Fruit fly (Drosophila melanogaster) whole organism, embryonic: Measurements from ENCODE around the gene svp.

Experiments
- Antp ChIP-seq: fragments of 200-800 bp; sonication (Bioruptor generic); optimal IDR thresholded peaks from 3 replicates; lab custom pipeline; 2016; ENCODE audit warnings: missing biosample characterization, missing genetic modification characterization
- BtbVII ChIP-seq: fragments of 200-800 bp; sonication (Bioruptor generic); optimal IDR thresholded peaks from 3 replicates; lab custom pipeline; 2017; ENCODE audit warnings: missing biosample characterization, mild to moderate bottlenecking, missing genetic modification characterization
- CG10979 ChIP-seq: fragments of 200-800 bp; sonication (Bioruptor generic); optimal IDR thresholded peaks from 2 replicates; lab custom pipeline; 2018; ENCODE audit warnings: missing biosample characterization, mild to moderate bottlenecking, missing genetic modification characterization, moderate library complexity
- CG12659 ChIP-seq: fragments of 200-800 bp; sonication (Bioruptor generic); optimal IDR thresholded peaks from 3 replicates; lab custom pipeline; 2017; ENCODE audit warnings: mild to moderate bottlenecking, missing biosample characterization, missing genetic modification reagents, missing genetic modification characterization
- CG13775 ChIP-seq: fragments of 200-800 bp; sonication (Bioruptor generic); optimal IDR thresholded peaks from 3 replicates; lab custom pipeline; 2017; ENCODE audit warnings: missing biosample characterization, mild to moderate bottlenecking, missing genetic modification characterization
- CG14014 ChIP-seq: fragments of 200-800 bp; sonication (Bioruptor generic); IDR thresholded peaks from 2 replicates; pipeline ENCODE4 v1.3.6; 2022; ENCODE audit warnings: missing biosample characterization, missing genetic modification characterization
- CG14710 ChIP-seq: fragments of 200-800 bp; sonication (Bioruptor generic); optimal IDR thresholded peaks from 3 replicates; lab custom pipeline; 2019; ENCODE audit warnings: missing biosample characterization, mild to moderate bottlenecking, missing genetic modification characterization, moderate library complexity
- CG15011 ChIP-seq: fragments of 200-800 bp; sonication (Bioruptor generic); optimal IDR thresholded peaks from 3 replicates; lab custom pipeline; 2018; ENCODE audit warnings: missing biosample characterization, mild to moderate bottlenecking, missing genetic modification characterization
- CG15073 ChIP-seq: fragments of 200-800 bp; sonication (Bioruptor generic); optimal IDR thresholded peaks from 2 replicates; lab custom pipeline; 2016; ENCODE audit warnings: missing biosample characterization, missing genetic modification characterization
- CG15696 ChIP-seq: fragments of 200-800 bp; sonication (Bioruptor generic); optimal IDR thresholded peaks from 2 replicates; lab custom pipeline; 2019; ENCODE audit warnings: missing biosample characterization, mild to moderate bottlenecking, missing genetic modification characterization, moderate library complexity
- CG1647 ChIP-seq: fragments of 200-800 bp; sonication (Bioruptor generic); optimal IDR thresholded peaks from 3 replicates; lab custom pipeline; 2016; ENCODE audit warnings: missing biosample characterization, missing genetic modification characterization
- CG16813 ChIP-seq: fragments of 200-800 bp; sonication (Bioruptor generic); IDR thresholded peaks from 3 replicates; pipeline ENCODE4 v1.3.6; 2022; ENCODE audit warnings: missing biosample characterization, missing genetic modification characterization; ENCODE audit not compliant: partially characterized antibody
- CG17361 ChIP-seq: fragments of 200-800 bp; sonication (Bioruptor generic); IDR thresholded peaks from 3 replicates; pipeline ENCODE4 v1.3.6; 2022; ENCODE audit warnings: missing biosample characterization, missing genetic modification characterization
- CG17612 ChIP-seq: fragments of 200-800 bp; sonication (Bioruptor generic); IDR thresholded peaks from 2 replicates; pipeline ENCODE4 v1.3.6; 2022; ENCODE audit warnings: missing biosample characterization, missing genetic modification characterization
- CG17912 ChIP-seq: fragments of 200-800 bp; sonication (Bioruptor generic); optimal IDR thresholded peaks from 2 replicates; lab custom pipeline; 2018; ENCODE audit warnings: missing biosample characterization, mild to moderate bottlenecking, missing genetic modification characterization
- CG2678 ChIP-seq: fragments of 200-800 bp; sonication (Bioruptor generic); optimal IDR thresholded peaks from 3 replicates; lab custom pipeline; 2019; ENCODE audit warnings: missing biosample characterization, mild to moderate bottlenecking, missing genetic modification characterization, moderate library complexity
- CG30020 ChIP-seq: fragments of 200-800 bp; optimal IDR thresholded peaks from 2 replicates; lab custom pipeline; 2019; ENCODE audit warnings: missing biosample characterization, mild to moderate bottlenecking, missing genetic modification characterization, moderate library complexity
- CG31224 ChIP-seq: fragments of 200-800 bp; sonication (Bioruptor generic); IDR thresholded peaks from 2 replicates; pipeline ENCODE4 v1.3.6; 2022; ENCODE audit warnings: missing biosample characterization, missing genetic modification characterization
- CG31365 ChIP-seq: fragments of 200-800 bp; sonication (Bioruptor generic); optimal IDR thresholded peaks from 2 replicates; lab custom pipeline; 2018; ENCODE audit warnings: missing biosample characterization, mild to moderate bottlenecking, missing genetic modification characterization
- CG3847 ChIP-seq: fragments of 200-800 bp; sonication (Bioruptor generic); IDR thresholded peaks from 2 replicates; pipeline ENCODE4 v1.3.6; 2022; ENCODE audit warnings: missing biosample characterization, missing genetic modification characterization
- CG5953 ChIP-seq: fragments of 200-800 bp; sonication (Bioruptor generic); IDR thresholded peaks from 2 replicates; pipeline ENCODE4 v1.3.6; 2022; ENCODE audit warnings: missing biosample characterization, missing genetic modification characterization
- CG6791 ChIP-seq: fragments of 200-800 bp; sonication (Bioruptor generic); IDR thresholded peaks from 3 replicates; pipeline ENCODE4 v1.3.6; 2022; ENCODE audit warnings: missing biosample characterization, missing genetic modification characterization; ENCODE audit not compliant: partially characterized antibody
- Meics ChIP-seq: fragments of 200-800 bp; sonication (Bioruptor generic); optimal IDR thresholded peaks from 2 replicates; lab custom pipeline; 2017; ENCODE audit warnings: missing biosample characterization, mild to moderate bottlenecking, missing genetic modification characterization
- Mrtf ChIP-seq: fragments of 200-800 bp; sonication (Bioruptor generic); IDR thresholded peaks from 3 replicates; pipeline ENCODE4 v1.3.6; 2022; ENCODE audit warnings: missing biosample characterization, missing genetic modification characterization
- Myb ChIP-seq: fragments of 200-800 bp; sonication (Bioruptor generic); optimal IDR thresholded peaks from 2 replicates; lab custom pipeline; 2016; ENCODE audit warnings: missing biosample characterization, missing genetic modification characterization
- bbx ChIP-seq: fragments of 200-800 bp; sonication (Bioruptor generic); IDR thresholded peaks from 2 replicates; pipeline ENCODE4 v1.3.6; 2022; ENCODE audit warnings: missing biosample characterization, missing genetic modification characterization; ENCODE audit not compliant: partially characterized antibody
- bcd ChIP-seq: fragments of 200-800 bp; sonication (Bioruptor generic); optimal IDR thresholded peaks from 2 replicates; lab custom pipeline; 2017; ENCODE audit warnings: missing biosample characterization, mild to moderate bottlenecking, missing genetic modification characterization
- bowl ChIP-seq: fragments of 200-800 bp; sonication (Bioruptor generic); IDR thresholded peaks from 2 replicates; pipeline ENCODE4 v1.3.6; 2022; ENCODE audit warnings: missing biosample characterization, missing genetic modification characterization
- cas ChIP-seq: fragments of 200-800 bp; sonication (Bioruptor generic); IDR thresholded peaks from 2 replicates; pipeline ENCODE4 v1.3.6; 2022; ENCODE audit warnings: missing biosample characterization, missing genetic modification characterization
- crp ChIP-seq, 2 experiments: fragments of 200-800 bp; sonication (Bioruptor generic); optimal IDR thresholded peaks; 2 replicates in 1 of 2; 3 replicates in 1 of 2; lab custom pipeline; 2017; ENCODE audit warnings: missing biosample characterization in 2 of 2, missing genetic modification characterization in 2 of 2, mild to moderate bottlenecking in 1 of 2, moderate library complexity in 1 of 2
- fd64A ChIP-seq: fragments of 200-800 bp; sonication (Bioruptor generic); optimal IDR thresholded peaks from 3 replicates; lab custom pipeline; 2018; ENCODE audit warnings: missing biosample characterization, mild to moderate bottlenecking, missing genetic modification characterization
- ftz-f1 ChIP-seq: fragments of 200-800 bp; sonication (Bioruptor generic); optimal IDR thresholded peaks from 2 replicates; lab custom pipeline; 2016; ENCODE audit warnings: missing biosample characterization, missing genetic modification characterization
- ham ChIP-seq: fragments of 200-800 bp; sonication (Bioruptor generic); IDR thresholded peaks from 2 replicates; pipeline ENCODE4 v1.3.6; 2022; ENCODE audit warnings: missing biosample characterization, missing genetic modification characterization
- hth ChIP-seq: fragments of >200 bp; optimal IDR thresholded peaks from 2 replicates; lab custom pipeline; 2017; ENCODE audit warnings: inconsistent platforms
- inv ChIP-seq: fragments of 200-800 bp; sonication (Bioruptor generic); IDR thresholded peaks from 2 replicates; pipeline ENCODE4 v1.3.6; 2022; ENCODE audit warnings: missing biosample characterization, missing genetic modification characterization; ENCODE audit not compliant: partially characterized antibody
- ken ChIP-seq: fragments of 200-800 bp; sonication (Bioruptor generic); IDR thresholded peaks from 3 replicates; pipeline ENCODE4 v1.3.6; 2022; ENCODE audit warnings: missing biosample characterization, missing genetic modification characterization
- kni ChIP-seq: fragments of 200-800 bp; sonication (Bioruptor generic); optimal IDR thresholded peaks from 3 replicates; lab custom pipeline; 2017; ENCODE audit warnings: mild to moderate bottlenecking, missing biosample characterization, missing genetic modification reagents, missing genetic modification characterization
- lilli ChIP-seq: fragments of 200-800 bp; sonication (Bioruptor generic); optimal IDR thresholded peaks from 3 replicates; lab custom pipeline; 2016; ENCODE audit warnings: missing biosample characterization, missing genetic modification characterization
- mld ChIP-seq: fragments of 200-800 bp; sonication (Bioruptor generic); IDR thresholded peaks from 3 replicates; pipeline ENCODE4 v1.3.6; 2022; ENCODE audit warnings: missing biosample characterization, missing genetic modification characterization; ENCODE audit not compliant: partially characterized antibody
- pan ChIP-seq, 4 experiments: fragments of >200 bp in 3 of 4; fragments of 200-800 bp in 1 of 4; sonication (Bioruptor generic) in 1 of 4; optimal IDR thresholded peaks in 3 of 4; IDR thresholded peaks in 1 of 4; 2 replicates each; pipeline versions ENCODE4 v1.3.6 to Lab custom; 2017 to 2022; ENCODE audit warnings: missing biosample characterization in 2 of 4, missing genetic modification characterization in 2 of 4, mixed read lengths in 1 of 4
- psq ChIP-seq: fragments of 200-800 bp; sonication (Bioruptor generic); optimal IDR thresholded peaks from 2 replicates; lab custom pipeline; 2017; ENCODE audit warnings: missing biosample characterization, missing genetic modification characterization
- pzg ChIP-seq: fragments of 200-800 bp; sonication (Bioruptor generic); optimal IDR thresholded peaks from 3 replicates; lab custom pipeline; 2018; ENCODE audit warnings: missing biosample characterization, mild to moderate bottlenecking, missing genetic modification characterization, moderate library complexity
- rib ChIP-seq: fragments of 200-800 bp; sonication (Bioruptor generic); IDR thresholded peaks from 2 replicates; pipeline ENCODE4 v1.3.6; 2022; ENCODE audit warnings: missing biosample characterization, missing genetic modification characterization
- sens ChIP-seq: fragments of 200-800 bp; sonication (Bioruptor generic); peaks from one replicate; lab custom pipeline; 2016; ENCODE audit warnings: missing biosample characterization, missing genetic modification characterization
- tin ChIP-seq: fragments of 200-800 bp; sonication (Bioruptor generic); optimal IDR thresholded peaks from 3 replicates; lab custom pipeline; 2016; ENCODE audit warnings: missing biosample characterization, missing genetic modification characterization
- tio ChIP-seq: fragments of 200-800 bp; sonication (Bioruptor generic); optimal IDR thresholded peaks from 2 replicates; lab custom pipeline; 2017; ENCODE audit warnings: missing biosample characterization, missing genetic modification characterization, inconsistent platforms
- toy ChIP-seq: fragments of 200-800 bp; sonication (Bioruptor generic); IDR thresholded peaks from 2 replicates; pipeline ENCODE4 v1.3.6; 2022; ENCODE audit warnings: missing biosample characterization, missing genetic modification characterization
- trh ChIP-seq: fragments of 200-800 bp; sonication (Bioruptor generic); optimal IDR thresholded peaks from 2 replicates; lab custom pipeline; 2016; ENCODE audit warnings: missing biosample characterization, missing genetic modification characterization
- zen2 ChIP-seq: fragments of 200-800 bp; sonication (Bioruptor generic); IDR thresholded peaks from 3 replicates; pipeline ENCODE4 v1.3.6; 2022; ENCODE audit warnings: missing biosample characterization, missing genetic modification characterization; ENCODE audit not compliant: partially characterized antibody
- zfh2 ChIP-seq: fragments of 200-800 bp; sonication (Bioruptor generic); optimal IDR thresholded peaks from 2 replicates; lab custom pipeline; 2016; ENCODE audit warnings: missing biosample characterization, missing genetic modification characterization

svp gene

DNA sequence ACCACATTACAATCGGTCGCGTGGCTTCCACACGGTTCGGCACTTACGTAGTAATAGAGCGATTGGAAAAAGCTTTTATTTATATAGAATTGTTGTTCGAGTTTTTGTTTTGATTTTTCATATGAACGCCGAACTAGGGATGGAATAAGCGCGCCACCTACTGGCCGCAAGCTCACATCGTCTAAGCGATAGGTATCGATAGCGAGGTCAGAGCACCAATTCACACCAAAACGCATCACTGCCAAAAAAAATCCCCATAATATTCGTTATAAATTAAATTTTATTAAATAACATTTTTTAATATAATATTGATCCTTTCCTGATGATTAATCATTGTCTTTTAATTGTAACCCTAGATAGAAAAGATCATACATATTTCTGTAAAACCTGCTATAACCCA, 92.0 kb downstream of the svp start, which contains the start of gene CG10038 (continued):
- TF ChIP-seq Antp (GFP tag; lab: Kevin White, UChicago): peak; percentile 29
- TF ChIP-seq CG17361 (GFP tag; lab: Robert Waterston, UW): peak; percentile 37; the same call in 2 of the 3 replicates
- TF ChIP-seq CG31365: no peak
- no peak for TF ChIP-seq fd64A (GFP tag; lab: Kevin White, UChicago)
- TF ChIP-seq Myb (GFP tag; lab: Kevin White, UChicago): peak; percentile 83
- peak; percentile 81 for TF ChIP-seq pzg (GFP tag; lab: Kevin White, UChicago)
- no peak for TF ChIP-seq hth (lab: Kevin White, UChicago)
- no peak for TF ChIP-seq CG5953 (GFP tag; lab: Robert Waterston, UW)
- TF ChIP-seq CG16813: peak; percentile 93
- no peak for TF ChIP-seq CG14014 (GFP tag; lab: Robert Waterston, UW)
- no peak for TF ChIP-seq tio (GFP tag; lab: Kevin White, UChicago)
- TF ChIP-seq Meics: peak; percentile 35
- TF ChIP-seq CG30020: peak; percentile 38
- TF ChIP-seq bbx (GFP tag; lab: Robert Waterston, UW): peak; percentile 95
- no peak for TF ChIP-seq kni
- peak; percentile 52 for TF ChIP-seq CG14710
- peak; percentile 55 for TF ChIP-seq CG3847 (GFP tag; lab: Robert Waterston, UW)
- TF ChIP-seq CG6791 (GFP tag; lab: Robert Waterston, UW): peak; percentile 97
- TF ChIP-seq sens: peak; percentile 77
- TF ChIP-seq CG1647: peak; percentile 52
- peak; percentile 79; the same call in 2 of the 3 replicates for TF ChIP-seq zen2 (GFP tag; lab: Robert Waterston, UW)
- TF ChIP-seq Mrtf: 0 out of 3 replicates have a peak, but pooled peaks have one; percentile 28
- no peak for TF ChIP-seq CG2678
- no peak for TF ChIP-seq CG31224 (GFP tag; lab: Robert Waterston, UW)
- TF ChIP-seq ken (GFP tag; lab: Robert Waterston, UW): no peak
- no peak for TF ChIP-seq CG17912
- no peak for TF ChIP-seq CG17612
- peak; percentile 93 for TF ChIP-seq inv (GFP tag; lab: Robert Waterston, UW)
- TF ChIP-seq trh: no peak
- TF ChIP-seq CG10979 (tag; lab: Kevin White, UChicago): peak; percentile 21
- TF ChIP-seq ham (GFP tag; lab: Robert Waterston, UW): no peak
- peak; percentile 86 for TF ChIP-seq ftz-f1
- no peak for TF ChIP-seq CG15073 (GFP tag; lab: Kevin White, UChicago)
- peak; percentile 56 for TF ChIP-seq tin
- peak; percentile 21 for TF ChIP-seq CG13775 (GFP tag; lab: Kevin White, UChicago)
- TF ChIP-seq pan (optimal IDR thresholded peaks at IDR 0.05; lab: Kevin White, UChicago): no peak
- no peak for TF ChIP-seq pan (GFP tag; optimal IDR thresholded peaks at IDR 0.05 in 1 of 2, IDR thresholded peaks at IDR 0.05 in 1 of 2)
- peak; percentile 62 for TF ChIP-seq CG12659 (GFP tag; lab: Kevin White, UChicago)
- peak; percentile 80; the same call in 2 of the 3 replicates for TF ChIP-seq mld
- no peak for TF ChIP-seq cas (GFP tag; lab: Robert Waterston, UW)
- TF ChIP-seq CG15011 (GFP tag; lab: Kevin White, UChicago): no peak
- TF ChIP-seq bowl (GFP tag; lab: Robert Waterston, UW): no peak
- peak in 1 of 2 experiments; percentile 23 for TF ChIP-seq crp (GFP tag; optimal IDR thresholded peaks at IDR 0.05; lab: Kevin White, UChicago)
- peak; percentile 59 for TF ChIP-seq lilli
- TF ChIP-seq CG15696 (tag; lab: Kevin White, UChicago): no peak
- no peak for TF ChIP-seq BtbVII (GFP tag; lab: Kevin White, UChicago)
- peak; percentile 41 for TF ChIP-seq bcd (GFP tag; lab: Kevin White, UChicago)
- no peak for TF ChIP-seq psq
- TF ChIP-seq zfh2 (GFP tag; lab: Kevin White, UChicago): peak; percentile 37
- TF ChIP-seq toy: no peak
- no peak for TF ChIP-seq rib (GFP tag; lab: Robert Waterston, UW)
